Fruit fly (Drosophila melanogaster) whole organism, embryonic: ENCODE data around the gene CG43136.

Experiments used
- Atf3 ChIP-seq: fragments of 200-800 bp; sonication (Bioruptor generic); optimal IDR thresholded peaks from 3 replicates; lab custom pipeline; 2016; ENCODE audit warnings: missing biosample characterization, missing genetic modification characterization
- CG10654 ChIP-seq: fragments of 200-800 bp; sonication (Bioruptor generic); optimal IDR thresholded peaks from 2 replicates; lab custom pipeline; 2016; ENCODE audit warnings: missing biosample characterization, missing genetic modification characterization
- CG10959 ChIP-seq: fragments of 200-800 bp; sonication (Bioruptor generic); IDR thresholded peaks from 2 replicates; pipeline ENCODE4 v1.3.6; 2022; ENCODE audit warnings: missing biosample characterization, missing genetic modification characterization
- CG11456 ChIP-seq: fragments of 200-800 bp; sonication (Bioruptor generic); IDR thresholded peaks from 3 replicates; pipeline ENCODE4 v1.3.6; 2022; ENCODE audit warnings: missing biosample characterization, missing genetic modification characterization
- CG11504 ChIP-seq: fragments of 200-800 bp; sonication (Bioruptor generic); optimal IDR thresholded peaks from 3 replicates; lab custom pipeline; 2019; ENCODE audit warnings: missing biosample characterization, mild to moderate bottlenecking, missing genetic modification characterization, moderate library complexity
- CG13296 ChIP-seq: fragments of 200-800 bp; sonication (Bioruptor generic); optimal IDR thresholded peaks from 3 replicates; lab custom pipeline; 2018; ENCODE audit warnings: missing biosample characterization, mild to moderate bottlenecking, missing genetic modification characterization
- CG16815 ChIP-seq: fragments of 200-800 bp; sonication (Bioruptor generic); optimal IDR thresholded peaks from 3 replicates; lab custom pipeline; 2017; ENCODE audit warnings: missing biosample characterization, mild to moderate bottlenecking, missing genetic modification characterization
- CG17361 ChIP-seq: fragments of 200-800 bp; sonication (Bioruptor generic); IDR thresholded peaks from 3 replicates; pipeline ENCODE4 v1.3.6; 2022; ENCODE audit warnings: missing biosample characterization, missing genetic modification characterization
- CG17802 ChIP-seq: fragments of 200-800 bp; sonication (Bioruptor generic); optimal IDR thresholded peaks from 2 replicates; lab custom pipeline; 2018; ENCODE audit warnings: missing biosample characterization, mild to moderate bottlenecking, missing genetic modification characterization, moderate library complexity
- CG18599 ChIP-seq: fragments of 200-800 bp; sonication (Bioruptor generic); optimal IDR thresholded peaks from 3 replicates; lab custom pipeline; 2017; ENCODE audit warnings: missing biosample characterization, missing genetic modification characterization, mild to moderate bottlenecking, moderate library complexity, missing genetic modification reagents
- CG2202 ChIP-seq: fragments of 200-800 bp; sonication (Bioruptor generic); optimal IDR thresholded peaks from 2 replicates; lab custom pipeline; 2018; ENCODE audit warnings: missing biosample characterization, mild to moderate bottlenecking, missing genetic modification characterization
- CG2712 ChIP-seq: fragments of 200-800 bp; optimal IDR thresholded peaks from 3 replicates; lab custom pipeline; 2019; ENCODE audit warnings: missing biosample characterization, mild to moderate bottlenecking, missing genetic modification characterization, moderate library complexity
- CG30403 ChIP-seq: fragments of 200-800 bp; sonication (Bioruptor generic); optimal IDR thresholded peaks from 3 replicates; lab custom pipeline; 2016; ENCODE audit warnings: missing biosample characterization, missing genetic modification characterization
- CG31441 ChIP-seq: fragments of 200-800 bp; sonication (Bioruptor generic); IDR thresholded peaks from 2 replicates; pipeline ENCODE4 v1.3.6; 2022; ENCODE audit warnings: missing biosample characterization, missing genetic modification characterization
- CG32772 ChIP-seq: fragments of 200-800 bp; sonication (Bioruptor generic); IDR thresholded peaks from 2 replicates; pipeline ENCODE4 v1.3.6; 2022; ENCODE audit warnings: missing biosample characterization, missing genetic modification characterization
- CG34422 ChIP-seq: fragments of 200-800 bp; sonication (Bioruptor generic); IDR thresholded peaks from 3 replicates; pipeline ENCODE4 v1.3.6; 2022; ENCODE audit warnings: missing biosample characterization, missing genetic modification characterization
- CG3995 ChIP-seq: fragments of 200-800 bp; sonication (Bioruptor generic); optimal IDR thresholded peaks from 3 replicates; lab custom pipeline; 2016; ENCODE audit warnings: missing biosample characterization, missing genetic modification characterization
- CG4404 ChIP-seq: fragments of 200-800 bp; sonication (Bioruptor generic); IDR thresholded peaks from 2 replicates; pipeline ENCODE4 v1.3.6; 2022; ENCODE audit warnings: missing biosample characterization, missing genetic modification characterization
- CG4820 ChIP-seq: fragments of 200-800 bp; sonication (Bioruptor generic); optimal IDR thresholded peaks from 3 replicates; lab custom pipeline; 2016; ENCODE audit warnings: missing biosample characterization, missing genetic modification characterization
- CG5953 ChIP-seq: fragments of 200-800 bp; sonication (Bioruptor generic); IDR thresholded peaks from 2 replicates; pipeline ENCODE4 v1.3.6; 2022; ENCODE audit warnings: missing biosample characterization, missing genetic modification characterization
- CG6683 ChIP-seq: fragments of 200-800 bp; sonication (Bioruptor generic); optimal IDR thresholded peaks from 2 replicates; lab custom pipeline; 2017; ENCODE audit warnings: missing biosample characterization, mild to moderate bottlenecking, missing genetic modification characterization, missing genetic modification reagents
- CG8290 ChIP-seq, 3 experiments: fragments of 200-800 bp; sonication (Bioruptor generic); optimal IDR thresholded peaks; 2 replicates each; lab custom pipeline; 2016 to 2019; ENCODE audit warnings: missing biosample characterization in 3 of 3, missing genetic modification characterization in 3 of 3, mild to moderate bottlenecking in 2 of 3, moderate library complexity in 1 of 3
- CG8924 ChIP-seq: fragments of 200-800 bp; optimal IDR thresholded peaks from 3 replicates; lab custom pipeline; 2019; ENCODE audit warnings: missing biosample characterization, mild to moderate bottlenecking, missing genetic modification characterization, moderate library complexity
- CG9876 ChIP-seq: fragments of 200-800 bp; sonication (Bioruptor generic); optimal IDR thresholded peaks from 2 replicates; lab custom pipeline; 2016; ENCODE audit warnings: missing biosample characterization, missing genetic modification characterization
- D19B ChIP-seq: fragments of 200-800 bp; sonication (Bioruptor generic); optimal IDR thresholded peaks from 2 replicates; lab custom pipeline; 2017; ENCODE audit warnings: missing biosample characterization, mild to moderate bottlenecking, missing genetic modification characterization
- E2f1 ChIP-seq: fragments of 200-800 bp; sonication (Bioruptor generic); IDR thresholded peaks from 2 replicates; pipeline ENCODE4 v1.3.6; 2022; ENCODE audit warnings: missing biosample characterization, missing genetic modification characterization
- Ets65A ChIP-seq: fragments of 200-800 bp; sonication (Bioruptor generic); peaks from one replicate; lab custom pipeline; 2016; ENCODE audit warnings: missing biosample characterization, missing genetic modification characterization
- Kr ChIP-seq: fragments of 200-800 bp; sonication (Bioruptor generic); optimal IDR thresholded peaks from 2 replicates; lab custom pipeline; 2017; ENCODE audit warnings: missing biosample characterization, mild to moderate bottlenecking, missing genetic modification characterization
- Mad ChIP-seq: fragments of 200-800 bp; sonication (Bioruptor generic); optimal IDR thresholded peaks from 2 replicates; lab custom pipeline; 2016; ENCODE audit warnings: missing biosample characterization, missing genetic modification characterization
- Oaz ChIP-seq: fragments of 200-800 bp; sonication (Bioruptor generic); IDR thresholded peaks from 2 replicates; pipeline ENCODE4 v1.3.6; 2022; ENCODE audit warnings: missing biosample characterization, missing genetic modification characterization
- Pdp1 ChIP-seq, 2 experiments: fragments of 200-800 bp; sonication (Bioruptor generic); optimal IDR thresholded peaks; 3 replicates each; lab custom pipeline; 2016; ENCODE audit warnings: missing biosample characterization in 2 of 2, missing genetic modification characterization in 2 of 2, mild to moderate bottlenecking in 1 of 2, moderate library complexity in 1 of 2
- Ravus ChIP-seq: fragments of 200-800 bp; sonication (Bioruptor generic); IDR thresholded peaks from 2 replicates; pipeline ENCODE4 v1.3.6; 2022; ENCODE audit warnings: missing biosample characterization, missing genetic modification characterization
- Rx ChIP-seq: fragments of 200-800 bp; sonication (Bioruptor generic); IDR thresholded peaks from 2 replicates; pipeline ENCODE4 v1.3.6; 2022; ENCODE audit warnings: missing biosample characterization, missing genetic modification characterization
- Sin3A ChIP-seq: fragments of >200 bp; optimal IDR thresholded peaks from 2 replicates; lab custom pipeline; 2018
- Tbp ChIP-seq: fragments of >200 bp; optimal IDR thresholded peaks from 2 replicates; lab custom pipeline; 2018; ENCODE audit warnings: missing biosample characterization, missing genetic modification characterization
- chinmo ChIP-seq: fragments of 200-800 bp; sonication (Bioruptor generic); IDR thresholded peaks from 4 replicates; pipeline ENCODE4 v1.3.6; 2022; ENCODE audit warnings: missing biosample characterization, missing genetic modification characterization; ENCODE audit not compliant: partially characterized antibody
- corto ChIP-seq: fragments of 200-800 bp; sonication (Bioruptor generic); optimal IDR thresholded peaks from 2 replicates; lab custom pipeline; 2016; ENCODE audit warnings: missing biosample characterization, mild to moderate bottlenecking, missing genetic modification characterization, moderate library complexity
- her ChIP-seq: fragments of 200-800 bp; sonication (Bioruptor generic); optimal IDR thresholded peaks from 2 replicates; lab custom pipeline; 2016; ENCODE audit warnings: missing biosample characterization, missing genetic modification characterization
- jigr1 ChIP-seq: fragments of 200-800 bp; sonication (Bioruptor generic); IDR thresholded peaks from 3 replicates; pipeline ENCODE4 v1.3.6; 2022; ENCODE audit warnings: missing biosample characterization, missing genetic modification characterization
- nom ChIP-seq: fragments of 200-800 bp; sonication (Bioruptor generic); optimal IDR thresholded peaks from 2 replicates; lab custom pipeline; 2017; ENCODE audit warnings: missing biosample characterization, missing genetic modification characterization, mild to moderate bottlenecking, moderate library complexity, missing genetic modification reagents
- pan ChIP-seq, 4 experiments: fragments of >200 bp in 3 of 4; fragments of 200-800 bp in 1 of 4; sonication (Bioruptor generic) in 1 of 4; optimal IDR thresholded peaks in 3 of 4; IDR thresholded peaks in 1 of 4; 2 replicates each; pipeline versions ENCODE4 v1.3.6 to Lab custom; 2017 to 2022; ENCODE audit warnings: missing biosample characterization in 2 of 4, missing genetic modification characterization in 2 of 4, mixed read lengths in 1 of 4
- sc ChIP-seq, 3 experiments: fragments of >200 bp in 2 of 3; fragments of 200-800 bp in 1 of 3; sonication (Bioruptor generic) in 1 of 3; optimal IDR thresholded peaks; 2 replicates in 2 of 3; 3 replicates in 1 of 3; lab custom pipeline; 2017; ENCODE audit warnings: mild to moderate bottlenecking in 1 of 3, missing biosample characterization in 1 of 3, missing genetic modification characterization in 1 of 3, missing genetic modification reagents in 1 of 3
- schlank ChIP-seq: fragments of 200-800 bp; sonication (Bioruptor generic); optimal IDR thresholded peaks from 2 replicates; lab custom pipeline; 2018; ENCODE audit warnings: missing biosample characterization, mild to moderate bottlenecking, missing genetic modification characterization
- seq ChIP-seq: fragments of 200-800 bp; sonication (Bioruptor generic); IDR thresholded peaks from 2 replicates; pipeline ENCODE4 v1.3.6; 2022; ENCODE audit warnings: missing biosample characterization, missing genetic modification characterization
- sqz ChIP-seq: fragments of 200-800 bp; sonication (Bioruptor generic); optimal IDR thresholded peaks from 3 replicates; lab custom pipeline; 2018; ENCODE audit warnings: missing biosample characterization, mild to moderate bottlenecking, missing genetic modification characterization
- tin ChIP-seq: fragments of 200-800 bp; sonication (Bioruptor generic); optimal IDR thresholded peaks from 3 replicates; lab custom pipeline; 2016; ENCODE audit warnings: missing biosample characterization, missing genetic modification characterization
- toy ChIP-seq: fragments of 200-800 bp; sonication (Bioruptor generic); IDR thresholded peaks from 2 replicates; pipeline ENCODE4 v1.3.6; 2022; ENCODE audit warnings: missing biosample characterization, missing genetic modification characterization
- vfl ChIP-seq: fragments of 200-800 bp; sonication (Bioruptor generic); optimal IDR thresholded peaks from 2 replicates; lab custom pipeline; 2016; ENCODE audit warnings: missing biosample characterization, missing genetic modification characterization
- z ChIP-seq: fragments of 200-800 bp; sonication (Bioruptor generic); IDR thresholded peaks from 3 replicates; pipeline ENCODE4 v1.3.6; 2022; ENCODE audit warnings: missing biosample characterization, missing genetic modification characterization

The CG43136 gene

dm6 chrX:5899241-5900145 lies 45.9 kb downstream of the CG43136 start (continued):
- TF ChIP-seq Atf3 (GFP tag; lab: Kevin White, UChicago) (no peak), CG32772 (peak; percentile 73), CG10959 (GFP tag; lab: Robert Waterston, UW) (no peak), CG31441 (GFP tag; lab: Robert Waterston, UW) (no peak), sc (optimal IDR thresholded peaks at IDR 0.05; lab: Kevin White, UChicago) (no peak), sc (GFP tag; optimal IDR thresholded peaks at IDR 0.05; lab: Kevin White, UChicago) (no peak), Ets65A (GFP tag; lab: Kevin White, UChicago) (no peak), CG4404 (GFP tag; lab: Robert Waterston, UW) (no peak), Oaz (no peak), z (GFP tag; lab: Robert Waterston, UW) (0 out of 3 replicates have a peak, but pooled peaks have one; percentile 36), CG10654 (GFP tag; lab: Kevin White, UChicago) (no peak), Ravus (GFP tag; lab: Robert Waterston, UW) (no peak), CG16815 (GFP tag; lab: Kevin White, UChicago) (no peak), E2f1 (no peak), pan (optimal IDR thresholded peaks at IDR 0.05; lab: Kevin White, UChicago) (no peak), pan (GFP tag; optimal IDR thresholded peaks at IDR 0.05 in 1 of 2, IDR thresholded peaks at IDR 0.05 in 1 of 2) (no peak), D19B (GFP tag; lab: Kevin White, UChicago) (no peak), CG30403 (GFP tag; lab: Kevin White, UChicago) (no peak), nom (GFP tag; lab: Kevin White, UChicago) (peak; percentile 69), Rx (no peak), tin (GFP tag; lab: Kevin White, UChicago) (no peak), Kr (GFP tag; lab: Kevin White, UChicago) (peak; percentile 36), chinmo (GFP tag; lab: Robert Waterston, UW) (peak; percentile 80; the same call in 3 of the 4 replicates), Mad (GFP tag; lab: Kevin White, UChicago) (no peak), CG3995 (GFP tag; lab: Kevin White, UChicago) (no peak), CG18599 (GFP tag; lab: Kevin White, UChicago) (peak; percentile 14), CG34422 (peak; percentile 78; the same call in 2 of the 3 replicates), CG9876 (no peak), CG17802 (tag; lab: Kevin White, UChicago) (no peak), seq (GFP tag; lab: Robert Waterston, UW) (no peak), schlank (tag; lab: Kevin White, UChicago) (peak; percentile 31), corto (GFP tag; lab: Kevin White, UChicago) (peak; percentile 92), CG17361 (GFP tag; lab: Robert Waterston, UW) (no peak), CG6683 (GFP tag; lab: Kevin White, UChicago) (no peak), CG11456 (no peak), vfl (GFP tag; lab: Kevin White, UChicago) (no peak), sqz (GFP tag; lab: Kevin White, UChicago) (peak; percentile 88), her (no peak), CG8924 (tag; lab: Kevin White, UChicago) (peak; percentile 29), CG13296 (GFP tag; lab: Kevin White, UChicago) (peak; percentile 26), CG8290 (GFP tag; optimal IDR thresholded peaks at IDR 0.05; lab: Kevin White, UChicago) (no peak), CG8290 (tag; optimal IDR thresholded peaks at IDR 0.05; lab: Kevin White, UChicago) (peak; percentile 7 to 68), CG5953 (GFP tag; lab: Robert Waterston, UW) (no peak), Pdp1 (GFP tag; optimal IDR thresholded peaks at IDR 0.05; lab: Kevin White, UChicago) (no peak), CG2712 (tag; lab: Kevin White, UChicago) (no peak), CG2202 (tag; lab: Kevin White, UChicago) (no peak), Sin3A (lab: Kevin White, UChicago) (no peak), jigr1 (GFP tag; lab: Robert Waterston, UW) (no peak), CG11504 (no peak), toy (GFP tag; lab: Robert Waterston, UW) (no peak), Tbp (no peak), CG4820 (GFP tag; lab: Kevin White, UChicago) (no peak)
